Worm (Caenorhabditis elegans) whole organism, L1 larva: ENCODE data around the gene cyp-29A4.

ENCODE experiments used
- C34B4.2 ChIP-seq: sonication (generic microtip); optimal IDR thresholded peaks from 2 replicates; lab custom pipeline; 2017; ENCODE audit warnings: mild to moderate bottlenecking, missing genetic modification characterization, missing compliant biosample characterization
- F16B12.6 ChIP-seq: fragments of 150-350 bp; optimal IDR thresholded peaks from 2 replicates; lab custom pipeline; 2014; ENCODE audit warnings: missing biosample characterization, missing genetic modification characterization
- blmp-1 ChIP-seq: fragments of 150-350 bp; optimal IDR thresholded peaks from 2 replicates; lab custom pipeline; 2014; ENCODE audit warnings: missing biosample characterization, missing genetic modification characterization
- ceh-8 ChIP-seq: fragments of 200-800 bp; sonication (Bioruptor generic); optimal IDR thresholded peaks from 2 replicates; lab custom pipeline; 2018; ENCODE audit warnings: mild to moderate bottlenecking, missing genetic modification characterization, moderate library complexity, missing compliant biosample characterization
- ceh-82 ChIP-seq, 3 experiments: fragments of 150-350 bp in 1 of 3; sonication (generic microtip) in 2 of 3; optimal IDR thresholded peaks; 2 replicates each; lab custom pipeline; 2014 to 2017; ENCODE audit warnings: missing biosample characterization in 3 of 3, missing genetic modification characterization in 3 of 3
- ceh-88 ChIP-seq: fragments of 200-800 bp; sonication (Bioruptor generic); IDR thresholded peaks from 2 replicates; pipeline ENCODE4 v1.3.6; 2022; ENCODE audit warnings: missing genetic modification characterization, missing compliant biosample characterization
- ceh-90 ChIP-seq: sonication (generic microtip); optimal IDR thresholded peaks from 2 replicates; lab custom pipeline; 2016; ENCODE audit warnings: missing genetic modification characterization, missing compliant biosample characterization
- dpl-1 ChIP-seq, 3 experiments: fragments of 150-350 bp in 2 of 3; sonication (generic microtip) in 1 of 3; optimal IDR thresholded peaks; 2 replicates each; lab custom pipeline; 2014 to 2017; ENCODE audit warnings: missing biosample characterization in 3 of 3, missing genetic modification characterization in 3 of 3, missing genetic modification reagents in 3 of 3
- dsc-1 ChIP-seq: sonication (generic microtip); optimal IDR thresholded peaks from 2 replicates; lab custom pipeline; 2016; ENCODE audit warnings: mild to moderate bottlenecking, missing genetic modification characterization, missing compliant biosample characterization
- efl-3 ChIP-seq: fragments of 200-800 bp; sonication (Bioruptor generic); optimal IDR thresholded peaks from 2 replicates; lab custom pipeline; 2018; ENCODE audit warnings: mild to moderate bottlenecking, missing genetic modification characterization, missing compliant biosample characterization
- elt-2 ChIP-seq: sonication (generic microtip); optimal IDR thresholded peaks from 2 replicates; lab custom pipeline; 2016; ENCODE audit warnings: missing genetic modification characterization, mild to moderate bottlenecking, inconsistent platforms, missing compliant biosample characterization, missing genetic modification reagents
- elt-3 ChIP-seq, 6 experiments: fragments of 150-350 bp in 1 of 6; sonication (generic microtip); optimal IDR thresholded peaks; 2 replicates each; lab custom pipeline; 2017 to 2018; ENCODE audit warnings: missing biosample characterization in 6 of 6, missing genetic modification characterization in 6 of 6, inconsistent platforms in 1 of 6
- fkh-4 ChIP-seq: sonication (generic microtip); optimal IDR thresholded peaks from 2 replicates; lab custom pipeline; 2016; ENCODE audit warnings: missing compliant biosample characterization, missing genetic modification characterization, borderline replicate concordance
- fos-1 ChIP-seq: fragments of 150-350 bp; optimal IDR thresholded peaks from 2 replicates; lab custom pipeline; 2014; ENCODE audit warnings: missing biosample characterization, missing genetic modification characterization
- hlh-17 ChIP-seq: fragments of 200-800 bp; sonication (Bioruptor generic); optimal IDR thresholded peaks from 2 replicates; lab custom pipeline; 2018; ENCODE audit warnings: missing genetic modification characterization, mild to moderate bottlenecking, missing compliant biosample characterization, moderate library complexity, borderline replicate concordance
- lin-14 ChIP-seq: fragments of 200-800 bp; sonication (Bioruptor generic); optimal IDR thresholded peaks from 2 replicates; lab custom pipeline; 2018; ENCODE audit warnings: mild to moderate bottlenecking, missing genetic modification characterization, moderate library complexity, missing compliant biosample characterization
- lin-35 ChIP-seq, 2 experiments: fragments of 150-350 bp; optimal IDR thresholded peaks; 2 replicates each; lab custom pipeline; 2014; ENCODE audit warnings: missing biosample characterization in 2 of 2, missing genetic modification characterization in 2 of 2, missing genetic modification reagents in 2 of 2
- lin-39 ChIP-seq: fragments of 150-350 bp; optimal IDR thresholded peaks from 2 replicates; lab custom pipeline; 2014; ENCODE audit warnings: missing biosample characterization, missing genetic modification reagents, missing genetic modification characterization
- lsy-2 ChIP-seq, 2 experiments: fragments of 150-350 bp; optimal IDR thresholded peaks; 2 replicates each; lab custom pipeline; 2014; ENCODE audit warnings: missing biosample characterization in 2 of 2, missing genetic modification characterization in 2 of 2
- mab-9 ChIP-seq: fragments of 200-800 bp; sonication (Bioruptor generic); IDR thresholded peaks from 2 replicates; pipeline ENCODE4 v1.3.6; 2022; ENCODE audit warnings: missing genetic modification reagents, missing genetic modification characterization, missing compliant biosample characterization
- mef-2 ChIP-seq: fragments of 150-350 bp; optimal IDR thresholded peaks from 2 replicates; lab custom pipeline; 2014; ENCODE audit warnings: missing biosample characterization, missing genetic modification characterization
- nhr-11 ChIP-seq: fragments of 150-350 bp; optimal IDR thresholded peaks from 2 replicates; lab custom pipeline; 2014; ENCODE audit warnings: missing biosample characterization, missing genetic modification characterization
- nhr-19 ChIP-seq: fragments of 200-800 bp; sonication (Bioruptor generic); conservative IDR thresholded peaks from 2 replicates; pipeline ENCODE4 v1.3.6; 2022; ENCODE audit warnings: missing genetic modification characterization, missing compliant biosample characterization
- nhr-20 ChIP-seq: sonication (generic microtip); optimal IDR thresholded peaks from 2 replicates; lab custom pipeline; 2016; ENCODE audit warnings: mild to moderate bottlenecking, missing genetic modification characterization, missing compliant biosample characterization
- nhr-237 ChIP-seq: fragments of 150-350 bp; optimal IDR thresholded peaks from 2 replicates; lab custom pipeline; 2014; ENCODE audit warnings: missing biosample characterization, missing genetic modification characterization
- nhr-28 ChIP-seq: fragments of 150-350 bp; optimal IDR thresholded peaks from 2 replicates; lab custom pipeline; 2014; ENCODE audit warnings: missing biosample characterization, missing genetic modification characterization
- nhr-77 ChIP-seq: fragments of 150-350 bp; optimal IDR thresholded peaks from 2 replicates; lab custom pipeline; 2014; ENCODE audit warnings: missing biosample characterization, missing genetic modification characterization
- pag-3 ChIP-seq: sonication (generic microtip); optimal IDR thresholded peaks from 2 replicates; lab custom pipeline; 2017; ENCODE audit warnings: missing genetic modification characterization, mild to moderate bottlenecking, missing compliant biosample characterization, antibody characterized with exemption, borderline replicate concordance; ENCODE audit not compliant: insufficient read depth
- pax-3 ChIP-seq: fragments of 200-800 bp; sonication (Bioruptor generic); optimal IDR thresholded peaks from 2 replicates; lab custom pipeline; 2018; ENCODE audit warnings: mild to moderate bottlenecking, missing genetic modification characterization, moderate library complexity, missing compliant biosample characterization
- snpc-4 ChIP-seq: fragments of 150-350 bp; optimal IDR thresholded peaks from 2 replicates; lab custom pipeline; 2014; ENCODE audit warnings: missing biosample characterization, missing genetic modification characterization
- sox-4 ChIP-seq: sonication (generic microtip); optimal IDR thresholded peaks from 2 replicates; lab custom pipeline; 2016; ENCODE audit warnings: missing genetic modification characterization, missing compliant biosample characterization
- sup-37 ChIP-seq: fragments of 200-800 bp; sonication (Bioruptor generic); optimal IDR thresholded peaks from 2 replicates; lab custom pipeline; 2018; ENCODE audit warnings: mild to moderate bottlenecking, missing genetic modification characterization, missing compliant biosample characterization
- tbx-2 ChIP-seq: sonication (generic microtip); optimal IDR thresholded peaks from 2 replicates; lab custom pipeline; 2016; ENCODE audit warnings: missing genetic modification characterization, missing compliant biosample characterization
- unc-98 ChIP-seq: fragments of 200-800 bp; sonication (Bioruptor generic); IDR thresholded peaks from 2 replicates; pipeline ENCODE4 v1.3.6; 2022; ENCODE audit warnings: missing genetic modification characterization, missing compliant biosample characterization
- xbp-1 ChIP-seq: sonication (generic microtip); optimal IDR thresholded peaks from 2 replicates; lab custom pipeline; 2016; ENCODE audit warnings: missing genetic modification characterization, missing compliant biosample characterization
- ztf-11 ChIP-seq, 2 experiments: sonication (generic microtip); optimal IDR thresholded peaks; 2 replicates each; lab custom pipeline; 2016 to 2017; ENCODE audit warnings: missing genetic modification characterization in 2 of 2, missing biosample characterization in 1 of 2, missing compliant biosample characterization in 1 of 2
- ztf-4 ChIP-seq: fragments of 150-350 bp; optimal IDR thresholded peaks from 2 replicates; lab custom pipeline; 2014; ENCODE audit warnings: missing biosample characterization, missing genetic modification characterization

Gene cyp-29A4

ce11 chrV:9664620-9665019 is 10.1 kb downstream of the cyp-29A4 start (continued):
- TF ChIP-seq sox-4 (tag; lab: Kevin White, UChicago) (no peak), hlh-17 (GFP tag; lab: Kevin White, UChicago) (no peak)

- peak; percentile 49 for TF ChIP-seq lin-14 (GFP tag; lab: Kevin White, UChicago)
- no peak for TF ChIP-seq mab-9 (GFP tag; lab: Robert Waterston, UW)
Observed at ce11 chrV:9666394-9666793, 11.8 kb downstream of the cyp-29A4 start, which contains the start of gene ZK287.1. ZK287.1 (plus strand) TSS chrV:9666694.

- TF ChIP-seq F16B12.6 (tag; lab: Kevin White, UChicago) (no peak), elt-2 (tag; lab: Kevin White, UChicago) (peak; percentile 49)
Observed at ce11 chrV:9672495-9672894, 17.9 kb downstream of the cyp-29A4 start.

ce11 chrV:9673199-9673843 is 18.8 kb downstream of the cyp-29A4 start, which contains the start of gene sulp-8:
sulp-8 (minus strand) TSS chrV:9673667.
- TF ChIP-seq dpl-1 (GFP tag; optimal IDR thresholded peaks at IDR 0.05; lab: Kevin White, UChicago) = peak in 1 of 3 experiments; percentile 12
- peak; percentile 33 for TF ChIP-seq elt-2 (tag; lab: Kevin White, UChicago)
- peak in 1 of 2 experiments; percentile 13 for TF ChIP-seq lin-35 (GFP tag; optimal IDR thresholded peaks at IDR 0.05; lab: Kevin White, UChicago)
- TF ChIP-seq nhr-28 (tag; lab: Kevin White, UChicago) = no peak
- TF ChIP-seq pax-3 (tag; lab: Kevin White, UChicago) = no peak
- TF ChIP-seq nhr-20 (tag; lab: Kevin White, UChicago) = no peak
- TF ChIP-seq tbx-2 (tag; lab: Kevin White, UChicago) = no peak
- TF ChIP-seq pag-3 = no peak
- no peak for TF ChIP-seq sup-37
- no peak for TF ChIP-seq fos-1 (tag; lab: Kevin White, UChicago)
- TF ChIP-seq xbp-1 = no peak
- no peak for TF ChIP-seq lsy-2 (tag; optimal IDR thresholded peaks at IDR 0.05; lab: Kevin White, UChicago)
- no peak for TF ChIP-seq nhr-11 (tag; lab: Kevin White, UChicago)
- TF ChIP-seq lin-39 = no peak
- TF ChIP-seq blmp-1 (tag; lab: Kevin White, UChicago) = no peak

ce11 chrV:9677977-9678376 is 23.4 kb downstream of the cyp-29A4 start, which contains the start of gene cthd-1:
cthd-1 (plus strand) TSS chrV:9678277.
- TF ChIP-seq dsc-1 (tag; lab: Kevin White, UChicago) (no peak), nhr-19 (GFP tag; lab: Robert Waterston, UW) (no peak), ceh-8 (GFP tag; lab: Kevin White, UChicago) (no peak), fkh-4 (tag; lab: Kevin White, UChicago) (no peak), lin-35 (GFP tag; optimal IDR thresholded peaks at IDR 0.05; lab: Kevin White, UChicago) (no peak), elt-3 (tag; optimal IDR thresholded peaks at IDR 0.05; lab: Kevin White, UChicago) (no peak), sox-4 (tag; lab: Kevin White, UChicago) (no peak), mef-2 (tag; lab: Kevin White, UChicago) (no peak), ceh-82 (tag; optimal IDR thresholded peaks at IDR 0.05; lab: Kevin White, UChicago) (no peak)

ce11 chrV:9679166-9679565 is 24.6 kb downstream of the cyp-29A4 start, which contains the start of gene ZK287.9:
ZK287.9 (plus strand) TSS chrV:9679357.
- TF ChIP-seq nhr-237 (tag; lab: Kevin White, UChicago) = no peak
- no peak for TF ChIP-seq ceh-88 (GFP tag; lab: Robert Waterston, UW)
- TF ChIP-seq efl-3 (GFP tag; lab: Kevin White, UChicago) = no peak
- TF ChIP-seq xbp-1 = no peak
- no peak for TF ChIP-seq fkh-4 (tag; lab: Kevin White, UChicago)
- TF ChIP-seq unc-98 (GFP tag; lab: Robert Waterston, UW) = no peak
- TF ChIP-seq ztf-4 (tag; lab: Kevin White, UChicago) = no peak
- no peak for TF ChIP-seq tbx-2 (tag; lab: Kevin White, UChicago)
- no peak for TF ChIP-seq nhr-19 (GFP tag; lab: Robert Waterston, UW)
- no peak for TF ChIP-seq snpc-4
- TF ChIP-seq nhr-77 = no peak
- no peak for TF ChIP-seq mab-9 (GFP tag; lab: Robert Waterston, UW)
- TF ChIP-seq ceh-90 (tag; lab: Kevin White, UChicago) = no peak
- TF ChIP-seq ztf-11 (tag; optimal IDR thresholded peaks at IDR 0.05; lab: Kevin White, UChicago) = no peak
- no peak for TF ChIP-seq C34B4.2 (tag; lab: Kevin White, UChicago)
